Fruit fly (Drosophila melanogaster) Kc167 (cell line): ENCODE data around the gene Ugt35C1.

Source experiments
- Myc ChIP-seq: fragments of >200 bp; optimal IDR thresholded peaks from 2 replicates; lab custom pipeline; 2017; ENCODE audit warnings: missing external identifiers
- Sin3A ChIP-seq: fragments of >200 bp; optimal IDR thresholded peaks from 2 replicates; lab custom pipeline; 2018; ENCODE audit warnings: missing external identifiers
- h ChIP-seq: fragments of >200 bp; optimal IDR thresholded peaks from 3 replicates; lab custom pipeline; 2018; ENCODE audit warnings: missing external identifiers
- insv ChIP-seq: fragments of >200 bp; optimal IDR thresholded peaks from 3 replicates; lab custom pipeline; 2018; ENCODE audit warnings: missing external identifiers
- psq ChIP-seq: fragments of >200 bp; optimal IDR thresholded peaks from 2 replicates; lab custom pipeline; 2017; ENCODE audit warnings: missing external identifiers
- ttk ChIP-seq: sonication (Bioruptor generic); optimal IDR thresholded peaks from 2 replicates; lab custom pipeline; 2017; ENCODE audit warnings: missing external identifiers

Gene Ugt35C1

dm6 chr3R:11154576-11155113, 26.5 kb upstream of the Ugt35C1 start, which contains the start of gene Ugt302E1:
Gene Ugt302E1 (plus strand): TSS chr3R:11154626.
- TF ChIP-seq Myc (lab: Kevin White, UChicago) (no peak), ttk (lab: Kevin White, UChicago) (no peak), Sin3A (lab: Kevin White, UChicago) (no peak), psq (lab: Kevin White, UChicago) (no peak), h (no peak), insv (lab: Kevin White, UChicago) (no peak)

dm6 chr3R:11153799-11154273, 25.7 kb upstream of the Ugt35C1 start, which contains the start of gene Ugt302K1:
Gene Ugt302K1 (minus strand): TSS chr3R:11153849.
- TF ChIP-seq ttk (lab: Kevin White, UChicago) (no peak), Sin3A (lab: Kevin White, UChicago) (no peak), Myc (lab: Kevin White, UChicago) (no peak), psq (lab: Kevin White, UChicago) (no peak), h (no peak), insv (lab: Kevin White, UChicago) (no peak)

- no peak for TF ChIP-seq Myc (lab: Kevin White, UChicago)
Measured at dm6 chr3R:11145135-11145534, 17.0 kb upstream of the Ugt35C1 start, which contains the start of gene CheA86a. Gene CheA86a (minus strand): TSS chr3R:11145235.

DNA sequence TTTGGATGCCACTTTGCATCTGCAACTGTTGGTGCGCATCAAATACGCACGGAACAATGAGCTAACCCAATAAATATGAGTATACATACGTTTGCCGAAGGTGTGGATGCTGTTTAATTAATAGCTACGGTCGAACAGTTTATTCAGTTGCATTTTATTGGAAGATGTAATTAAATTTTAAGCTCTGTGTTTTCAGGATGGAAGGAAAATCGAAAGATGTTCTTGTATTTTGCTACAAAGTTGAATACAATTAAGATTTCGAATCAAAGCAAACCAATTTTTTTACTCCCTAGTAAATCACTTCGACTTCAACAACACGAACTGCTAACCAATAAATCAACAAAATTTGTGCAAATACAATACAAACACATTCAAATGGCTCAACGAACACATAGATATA, 8.7 kb upstream of the Ugt35C1 start, which contains the start of gene mAcon2:
Gene mAcon2, plus strand, starts transcription at position 301 of the 400 bp plus-strand sequence.
- TF ChIP-seq psq (lab: Kevin White, UChicago) (no peak), Myc (lab: Kevin White, UChicago) (no peak), h (no peak), ttk (lab: Kevin White, UChicago) (no peak), insv (lab: Kevin White, UChicago) (no peak)

DNA sequence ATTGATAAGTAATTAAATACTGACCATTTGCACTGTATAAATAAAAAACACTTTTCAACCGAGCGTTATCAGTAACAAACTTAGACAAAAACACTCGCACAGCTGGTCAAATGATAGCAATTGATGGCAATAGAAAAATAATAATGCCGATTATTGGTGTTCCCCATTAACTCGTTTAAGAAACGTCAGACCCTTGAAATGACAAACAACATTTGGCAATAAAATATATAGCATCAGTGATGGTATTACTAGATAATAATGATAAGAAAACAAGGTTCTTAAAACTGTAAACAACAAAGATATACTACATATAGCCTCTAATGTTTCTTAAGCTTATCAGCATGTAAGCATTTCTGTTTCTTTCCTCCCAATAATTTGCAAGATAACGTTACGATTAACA, 1.7 kb downstream of the Ugt35C1 start:
- TF ChIP-seq psq (lab: Kevin White, UChicago) (no peak), h (no peak), ttk (lab: Kevin White, UChicago) (no peak), Myc (lab: Kevin White, UChicago) (no peak), Sin3A (lab: Kevin White, UChicago) (no peak), insv (lab: Kevin White, UChicago) (no peak)

- TF ChIP-seq ttk (lab: Kevin White, UChicago) (no peak), h (no peak), insv (lab: Kevin White, UChicago) (no peak), Sin3A (lab: Kevin White, UChicago) (no peak), psq (lab: Kevin White, UChicago) (no peak), Myc (lab: Kevin White, UChicago) (no peak)
Measured at dm6 chr3R:11115606-11116005, 12.5 kb downstream of the Ugt35C1 start, which contains the start of gene SdhCL. Gene SdhCL (minus strand): TSS chr3R:11115706.

dm6 chr3R:11088120-11088519, 40.0 kb downstream of the Ugt35C1 start, which contains the start of gene CG43449:
Gene CG43449 (plus strand): TSS chr3R:11088420.
- TF ChIP-seq Myc (lab: Kevin White, UChicago) (no peak), ttk (lab: Kevin White, UChicago) (no peak), Sin3A (lab: Kevin White, UChicago) (no peak), insv (lab: Kevin White, UChicago) (no peak), psq (lab: Kevin White, UChicago) (no peak), h (no peak)

- TF ChIP-seq Myc (lab: Kevin White, UChicago) (no peak), h (no peak), psq (lab: Kevin White, UChicago) (no peak)
Measured at dm6 chr3R:11081701-11082100, 46.4 kb downstream of the Ugt35C1 start.
